Fruit fly (Drosophila melanogaster): Measurements from ENCODE around the gene CG42300.
A peak's percentile ranks its signal among the peaks of the same experiment; 100 is the strongest.

CG42300 gene

dm6 chrX:15602438-15602837 lies 46.6 kb upstream of the CG42300 start (continued):
- TF ChIP-seq CkIIα-i1 (GFP tag; IDR thresholded peaks at IDR 0.05) (no peak), B-H1 (GFP tag; IDR thresholded peaks at IDR 0.05) (no peak), Myb (GFP tag; optimal IDR thresholded peaks at IDR 0.05) (no peak), jumu (GFP tag; optimal IDR thresholded peaks at IDR 0.05) (no peak), CG11695 (GFP tag; IDR thresholded peaks at IDR 0.05) (no peak), GATAe (GFP tag; conservative IDR thresholded peaks at IDR 0.05) (no peak), CG4730 (GFP tag; IDR thresholded peaks at IDR 0.05) (no peak), BtbVII (GFP tag; optimal IDR thresholded peaks at IDR 0.05) (no peak), CG4617 (GFP tag; optimal IDR thresholded peaks at IDR 0.05; ENCODE audit: borderline replicate concordance) (no peak), CG8765 (GFP tag; IDR thresholded peaks at IDR 0.05) (no peak), CG11723 (GFP tag; optimal IDR thresholded peaks at IDR 0.05) (no peak), CG10462 (GFP tag; optimal IDR thresholded peaks at IDR 0.05) (no peak), fd3F (GFP tag; optimal IDR thresholded peaks at IDR 0.05) (no peak), Jarid2 (GFP tag; optimal IDR thresholded peaks at IDR 0.05) (no peak), sens (GFP tag) (peak; percentile 66), CG6854 (GFP tag; optimal IDR thresholded peaks at IDR 0.05) (no peak), Hr39 (optimal IDR thresholded peaks at IDR 0.05) (no peak), bbx (GFP tag; IDR thresholded peaks at IDR 0.05; ENCODE audit: partially characterized antibody) (no peak), az2 (GFP tag; optimal IDR thresholded peaks at IDR 0.05) (no peak), NK7.1 (GFP tag; optimal IDR thresholded peaks at IDR 0.05) (no peak), CG3838 (GFP tag; optimal IDR thresholded peaks at IDR 0.05) (no peak), HHEX (GFP tag; optimal IDR thresholded peaks at IDR 0.05) (peak; percentile 12), CG2889 (GFP tag; IDR thresholded peaks at IDR 0.05) (no peak), CTCF (GFP tag; optimal IDR thresholded peaks at IDR 0.05) (no peak), CG1024 (GFP tag; IDR thresholded peaks at IDR 0.05) (no peak), HLH3B (GFP tag; IDR thresholded peaks at IDR 0.05) (peak; percentile 13; the same call in 1 of the 2 replicates), CG12236 (GFP tag; optimal IDR thresholded peaks at IDR 0.05) (no peak), CG17912 (GFP tag; optimal IDR thresholded peaks at IDR 0.05) (no peak), D19A (tag; optimal IDR thresholded peaks at IDR 0.05) (no peak), mld (GFP tag; IDR thresholded peaks at IDR 0.05; ENCODE audit: partially characterized antibody) (no peak), zfh1 (GFP tag; IDR thresholded peaks at IDR 0.05) (no peak), jigr1 (GFP tag; IDR thresholded peaks at IDR 0.05) (no peak), CG2712 (tag; optimal IDR thresholded peaks at IDR 0.05) (no peak), Poxn (GFP tag; IDR thresholded peaks at IDR 0.05) (no peak), da (GFP tag; optimal IDR thresholded peaks at IDR 0.05) (no peak), CG17359 (tag; optimal IDR thresholded peaks at IDR 0.05) (peak; percentile 26), Dad (GFP tag; optimal IDR thresholded peaks at IDR 0.05) (no peak), br (optimal IDR thresholded peaks at IDR 0.05) (no peak), CG12769 (tag; optimal IDR thresholded peaks at IDR 0.05) (peak; percentile 43), Atf-2 (GFP tag; optimal IDR thresholded peaks at IDR 0.05) (no peak), CG13894 (tag; optimal IDR thresholded peaks at IDR 0.05) (no peak), CG17186 (GFP tag; optimal IDR thresholded peaks at IDR 0.05) (no peak), CG8089 (GFP tag; optimal IDR thresholded peaks at IDR 0.05) (no peak), CG5180 (GFP tag; optimal IDR thresholded peaks at IDR 0.05) (no peak), inv (GFP tag; IDR thresholded peaks at IDR 0.05; ENCODE audit: partially characterized antibody) (no peak), amos (GFP tag; IDR thresholded peaks at IDR 0.05; ENCODE audit: partially characterized antibody) (no peak), CG8388 (GFP tag; optimal IDR thresholded peaks at IDR 0.05) (no peak), Rfx (GFP tag; IDR thresholded peaks at IDR 0.05) (peak; percentile 45), CG8359 (GFP tag; optimal IDR thresholded peaks at IDR 0.05; ENCODE audit: borderline replicate concordance) (no peak), TFAM (GFP tag; optimal IDR thresholded peaks at IDR 0.05) (no peak), CG7786 (GFP tag; optimal IDR thresholded peaks at IDR 0.05) (no peak), CG13287 (GFP tag; IDR thresholded peaks at IDR 0.05; ENCODE audit: partially characterized antibody) (no peak), mirr (GFP tag; optimal IDR thresholded peaks at IDR 0.05) (peak; percentile 51)

Data from whole organism, embryonic.